Worm (Caenorhabditis elegans): ENCODE measurements around the gene npp-19.

DNA sequence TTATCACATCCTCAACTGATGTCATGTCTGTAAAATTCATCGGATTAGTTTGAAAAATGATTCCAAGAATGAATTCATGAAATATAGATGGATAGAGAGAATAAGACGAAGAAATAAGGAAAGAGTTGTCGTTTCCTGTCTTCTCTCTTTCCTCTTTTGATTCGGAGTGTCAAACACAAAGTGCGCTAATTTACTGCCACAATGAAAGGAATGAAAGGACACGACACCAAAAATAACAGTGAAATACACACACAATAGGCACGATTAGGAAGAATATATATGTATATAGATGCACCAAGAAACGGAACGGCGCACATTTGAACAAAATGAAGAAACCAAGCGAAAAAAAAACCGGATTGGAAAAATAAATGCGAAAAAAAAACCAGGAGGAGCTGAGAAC, 30.8 kb upstream of the npp-19 start, which contains the start of gene VM106R.1:
- TF ChIP-seq flt-1 (GFP tag; IDR thresholded peaks at IDR 0.05) (no peak), tbx-11 (GFP tag; IDR thresholded peaks at IDR 0.05) (no peak), B0310.2 (tag; optimal IDR thresholded peaks at IDR 0.05) (no peak), F13C5.2 (tag; optimal IDR thresholded peaks at IDR 0.05) (no peak)
